Worm (Caenorhabditis elegans) whole organism, L2 larva: ENCODE measurements around the gene fbxa-106.

Experiments
- C34F6.9 ChIP-seq: fragments of 150-350 bp; optimal IDR thresholded peaks from 2 replicates; lab custom pipeline; 2014; ENCODE audit warnings: missing biosample characterization, missing genetic modification characterization
- Y55F3AM.14 ChIP-seq: fragments of 200-800 bp; sonication (Bioruptor generic); optimal IDR thresholded peaks from 2 replicates; lab custom pipeline; 2018; ENCODE audit warnings: mild to moderate bottlenecking, missing genetic modification characterization, missing compliant biosample characterization
- ZK546.5 ChIP-seq: sonication (generic microtip); optimal IDR thresholded peaks from 2 replicates; lab custom pipeline; 2017; ENCODE audit warnings: missing biosample characterization, missing genetic modification characterization
- alr-1 ChIP-seq: fragments of 150-350 bp; optimal IDR thresholded peaks from 2 replicates; lab custom pipeline; 2014; ENCODE audit warnings: missing biosample characterization, missing genetic modification characterization
- aly-2 ChIP-seq: fragments of 150-350 bp; optimal IDR thresholded peaks from 2 replicates; lab custom pipeline; 2014; ENCODE audit warnings: missing biosample characterization, missing genetic modification characterization
- ama-1 ChIP-seq: fragments of 150-350 bp; optimal IDR thresholded peaks from 2 replicates; lab custom pipeline; 2018; ENCODE audit warnings: inconsistent platforms
- blmp-1 ChIP-seq: sonication (generic microtip); optimal IDR thresholded peaks from 2 replicates; lab custom pipeline; 2017; ENCODE audit warnings: missing genetic modification characterization, mild to moderate bottlenecking, missing compliant biosample characterization, antibody characterized with exemption, moderate library complexity; ENCODE audit not compliant: insufficient read depth
- ceh-16 ChIP-seq: fragments of 150-350 bp; optimal IDR thresholded peaks from 2 replicates; lab custom pipeline; 2014; ENCODE audit warnings: missing biosample characterization, missing genetic modification characterization
- ceh-82 ChIP-seq: fragments of 150-350 bp; optimal IDR thresholded peaks from 2 replicates; lab custom pipeline; 2014; ENCODE audit warnings: missing biosample characterization, missing genetic modification characterization
- crh-2 ChIP-seq: sonication (generic microtip); optimal IDR thresholded peaks from 2 replicates; lab custom pipeline; 2017; ENCODE audit warnings: missing biosample characterization, missing genetic modification characterization
- egl-27 ChIP-seq: sonication (generic microtip); optimal IDR thresholded peaks from 3 replicates; lab custom pipeline; 2017; ENCODE audit warnings: missing biosample characterization, missing genetic modification reagents, missing genetic modification characterization
- elt-1 ChIP-seq: fragments of 150-350 bp; optimal IDR thresholded peaks from 2 replicates; lab custom pipeline; 2014; ENCODE audit warnings: missing biosample characterization, missing genetic modification characterization
- elt-3 ChIP-seq: sonication (generic microtip); optimal IDR thresholded peaks from 2 replicates; lab custom pipeline; 2017; ENCODE audit warnings: missing biosample characterization, missing genetic modification characterization
- fos-1 ChIP-seq: fragments of 150-350 bp; optimal IDR thresholded peaks from 2 replicates; lab custom pipeline; 2014; ENCODE audit warnings: missing biosample characterization, missing genetic modification characterization
- lin-11 ChIP-seq: fragments of 150-350 bp; sonication (generic microtip); optimal IDR thresholded peaks from 2 replicates; lab custom pipeline; 2014; ENCODE audit warnings: missing biosample characterization, missing genetic modification characterization, inconsistent platforms, mixed read lengths
- lin-13 ChIP-seq: fragments of 150-350 bp; optimal IDR thresholded peaks from 2 replicates; lab custom pipeline; 2014; ENCODE audit warnings: missing biosample characterization, missing genetic modification reagents, missing genetic modification characterization
- lin-39 ChIP-seq: fragments of 150-350 bp; optimal IDR thresholded peaks from 2 replicates; lab custom pipeline; 2014; ENCODE audit warnings: missing biosample characterization, missing genetic modification reagents, missing genetic modification characterization
- mab-5 ChIP-seq: fragments of 150-350 bp; optimal IDR thresholded peaks from 2 replicates; lab custom pipeline; 2014; ENCODE audit warnings: missing biosample characterization, missing genetic modification characterization
- mbf-1 ChIP-seq: sonication (generic microtip); optimal IDR thresholded peaks from 2 replicates; lab custom pipeline; 2017; ENCODE audit warnings: missing biosample characterization, missing genetic modification characterization
- mdl-1 ChIP-seq, 2 experiments: fragments of 150-350 bp in 1 of 2; sonication (generic microtip) in 1 of 2; optimal IDR thresholded peaks; 2 replicates each; lab custom pipeline; 2017; ENCODE audit warnings: missing biosample characterization in 2 of 2, missing genetic modification characterization in 2 of 2
- nhr-10 ChIP-seq: sonication (generic microtip); optimal IDR thresholded peaks from 2 replicates; lab custom pipeline; 2017; ENCODE audit warnings: missing biosample characterization, missing genetic modification characterization
- nhr-11 ChIP-seq: fragments of 150-350 bp; optimal IDR thresholded peaks from 2 replicates; lab custom pipeline; 2014; ENCODE audit warnings: missing biosample characterization, missing genetic modification characterization
- nhr-12 ChIP-seq: fragments of 150-350 bp; optimal IDR thresholded peaks from 2 replicates; lab custom pipeline; 2014; ENCODE audit warnings: missing biosample characterization, missing genetic modification characterization
- nhr-129 ChIP-seq: fragments of 150-350 bp; optimal IDR thresholded peaks from 2 replicates; lab custom pipeline; 2014; ENCODE audit warnings: missing biosample characterization, missing genetic modification characterization
- nhr-23 ChIP-seq: fragments of 150-350 bp; optimal IDR thresholded peaks from 2 replicates; lab custom pipeline; 2014; ENCODE audit warnings: missing biosample characterization, missing genetic modification reagents, missing genetic modification characterization
- nhr-237 ChIP-seq: fragments of 150-350 bp; optimal IDR thresholded peaks from 2 replicates; lab custom pipeline; 2014; ENCODE audit warnings: missing biosample characterization, missing genetic modification characterization
- nhr-25 ChIP-seq: fragments of 150-350 bp; sonication (generic microtip); optimal IDR thresholded peaks from 3 replicates; lab custom pipeline; 2014; ENCODE audit warnings: missing biosample characterization, missing genetic modification characterization
- peb-1 ChIP-seq: fragments of 150-350 bp; optimal IDR thresholded peaks from 2 replicates; lab custom pipeline; 2014; ENCODE audit warnings: missing biosample characterization, missing genetic modification characterization
- sem-4 ChIP-seq: fragments of 150-350 bp; optimal IDR thresholded peaks from 2 replicates; lab custom pipeline; 2014; ENCODE audit warnings: missing biosample characterization, missing genetic modification reagents, missing genetic modification characterization
- skn-1 ChIP-seq: sonication (generic microtip); optimal IDR thresholded peaks from 2 replicates; lab custom pipeline; 2017; ENCODE audit warnings: missing biosample characterization, missing genetic modification characterization
- sma-3 ChIP-seq: sonication (generic microtip); optimal IDR thresholded peaks from 2 replicates; lab custom pipeline; 2016; ENCODE audit warnings: missing genetic modification reagents, missing genetic modification characterization, missing compliant biosample characterization
- sma-9 ChIP-seq, 2 experiments: fragments of 150-350 bp in 1 of 2; sonication (generic microtip) in 1 of 2; optimal IDR thresholded peaks; 2 replicates each; lab custom pipeline; 2014 to 2016; ENCODE audit warnings: missing genetic modification characterization in 2 of 2, mild to moderate bottlenecking in 1 of 2, missing biosample characterization in 1 of 2, missing compliant biosample characterization in 1 of 2, missing genetic modification reagents in 1 of 2, moderate library complexity in 1 of 2
- unc-39 ChIP-seq: fragments of 150-350 bp; optimal IDR thresholded peaks from 2 replicates; lab custom pipeline; 2014; ENCODE audit warnings: missing biosample characterization, missing genetic modification characterization
- unc-55 ChIP-seq: fragments of 150-350 bp; sonication (generic microtip); optimal IDR thresholded peaks from 3 replicates; lab custom pipeline; 2014; ENCODE audit warnings: missing biosample characterization, missing genetic modification reagents, missing genetic modification characterization
- unc-62 ChIP-seq: fragments of 150-350 bp; optimal IDR thresholded peaks from 2 replicates; lab custom pipeline; 2014; ENCODE audit warnings: missing biosample characterization, missing genetic modification reagents, missing genetic modification characterization
- zag-1 ChIP-seq: fragments of 150-350 bp; optimal IDR thresholded peaks from 2 replicates; lab custom pipeline; 2014; ENCODE audit warnings: missing biosample characterization, missing genetic modification characterization
- ztf-11 ChIP-seq: sonication (generic microtip); optimal IDR thresholded peaks from 2 replicates; lab custom pipeline; 2017; ENCODE audit warnings: missing biosample characterization, missing genetic modification characterization
- ztf-4 ChIP-seq: fragments of 150-350 bp; optimal IDR thresholded peaks from 2 replicates; lab custom pipeline; 2014; ENCODE audit warnings: missing biosample characterization, missing genetic modification characterization

The fbxa-106 gene

ce11 chrV:18127192-18127591 is 42.2 kb upstream of the fbxa-106 start, which contains the start of gene fbxa-211:
Gene fbxa-211 (plus strand): TSS chrV:18127519.
- TF ChIP-seq nhr-129 (tag; lab: Kevin White, UChicago) (no peak), blmp-1 (no peak), ceh-82 (no peak), Y55F3AM.14 (no peak), nhr-11 (tag; lab: Kevin White, UChicago) (no peak), nhr-23 (no peak), ztf-4 (tag; lab: Kevin White, UChicago) (no peak), nhr-12 (tag; lab: Kevin White, UChicago) (no peak), mdl-1 (tag; optimal IDR thresholded peaks at IDR 0.05; lab: Kevin White, UChicago) (no peak), elt-3 (no peak), lin-11 (tag; lab: Kevin White, UChicago) (no peak), ZK546.5 (no peak), sma-9 (GFP tag; optimal IDR thresholded peaks at IDR 0.05; lab: Kevin White, UChicago) (no peak), sma-9 (tag; optimal IDR thresholded peaks at IDR 0.05; lab: Kevin White, UChicago) (no peak)
- TF ChIP-seq, all 48 proteins: peak for 0

DNA sequence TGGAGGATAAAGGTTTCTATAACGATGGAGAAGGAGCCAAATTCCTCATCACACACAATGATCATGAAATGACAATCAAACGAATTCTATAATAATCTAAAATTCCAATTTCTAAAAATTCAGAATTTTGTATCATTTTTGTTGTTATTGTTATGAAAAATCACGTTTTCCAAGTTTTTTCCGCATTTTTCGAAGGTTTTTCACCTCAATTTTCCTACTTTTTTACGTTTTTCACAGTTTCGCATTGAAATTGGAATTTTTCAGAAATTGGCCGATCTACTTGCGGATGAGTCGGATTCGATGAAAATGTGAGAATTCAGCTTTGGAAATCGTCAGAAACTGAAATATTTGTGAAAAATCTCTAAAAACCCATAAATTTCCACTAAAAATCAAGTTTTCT is 40.1 kb upstream of the fbxa-106 start, which contains the start of gene fbxa-210:
TSS of gene fbxa-210 (plus strand) at position 301 of the 400 bp plus-strand sequence.
- TF ChIP-seq nhr-12 (tag; lab: Kevin White, UChicago) (no peak), zag-1 (no peak), skn-1 (tag; lab: Kevin White, UChicago) (no peak), mbf-1 (tag; lab: Kevin White, UChicago) (no peak), mab-5 (tag; lab: Kevin White, UChicago) (no peak), Y55F3AM.14 (no peak), sma-3 (no peak), lin-39 (no peak), ceh-82 (no peak), elt-1 (tag; lab: Kevin White, UChicago) (no peak), peb-1 (no peak), ceh-16 (tag; lab: Kevin White, UChicago) (no peak), C34F6.9 (tag; lab: Kevin White, UChicago) (no peak), sma-9 (GFP tag; optimal IDR thresholded peaks at IDR 0.05; lab: Kevin White, UChicago) (no peak), sma-9 (tag; optimal IDR thresholded peaks at IDR 0.05; lab: Kevin White, UChicago) (no peak), unc-39 (tag; lab: Kevin White, UChicago) (no peak), fos-1 (no peak), nhr-23 (no peak), nhr-10 (tag; lab: Kevin White, UChicago) (no peak), elt-3 (no peak), lin-13 (GFP tag; lab: Kevin White, UChicago) (no peak)

DNA sequence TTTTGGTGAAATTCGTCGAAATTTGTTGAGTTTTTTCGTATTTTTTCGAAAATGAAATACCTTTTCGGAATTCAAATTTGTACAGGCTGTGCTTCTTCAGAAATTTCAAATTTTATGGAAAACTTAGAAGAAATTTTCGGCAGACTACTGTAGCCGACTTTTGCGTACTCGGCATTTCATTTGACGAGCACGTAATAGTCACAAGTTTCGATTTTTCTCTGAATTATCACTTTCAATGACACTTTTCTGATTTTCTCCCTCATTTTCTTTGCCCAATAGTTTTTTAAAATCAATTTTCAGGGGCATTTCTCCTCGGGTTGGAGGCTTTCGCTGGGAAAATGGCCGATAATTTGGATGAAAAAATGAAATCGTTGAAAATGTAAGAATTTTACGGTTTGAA is 38.6 kb upstream of the fbxa-106 start, which contains the start of gene fbxa-107:
TSS of gene fbxa-107 (plus strand) at position 301 of the 400 bp plus-strand sequence.
- TF ChIP-seq lin-11 (tag; lab: Kevin White, UChicago) (no peak), nhr-10 (tag; lab: Kevin White, UChicago) (no peak), aly-2 (tag; lab: Kevin White, UChicago) (no peak), ztf-11 (tag; lab: Kevin White, UChicago) (no peak), nhr-25 (tag; lab: Kevin White, UChicago) (no peak), zag-1 (no peak), alr-1 (tag; lab: Kevin White, UChicago) (no peak)
- TF ChIP-seq, all 48 proteins: peak for 0

DNA sequence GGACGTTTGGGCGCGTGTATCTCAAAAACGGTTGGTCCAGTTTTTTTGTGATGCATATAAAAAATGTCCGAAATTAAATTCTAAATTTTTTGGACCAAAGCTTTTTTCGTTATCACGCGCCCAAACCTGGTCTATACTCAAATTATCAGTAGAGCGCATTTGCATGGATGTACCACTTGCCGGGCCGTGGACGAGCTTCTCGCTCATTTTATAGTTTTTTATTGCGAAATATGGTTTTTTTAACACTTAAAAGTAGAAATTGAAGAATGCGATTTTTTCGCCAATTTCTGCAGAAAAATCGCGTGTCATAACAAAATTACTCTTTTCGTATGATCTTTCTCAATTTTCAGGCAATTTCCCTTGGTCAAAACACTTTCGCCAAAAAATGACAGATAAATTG is 30.1 kb upstream of the fbxa-106 start:
- peak; percentile 45 for TF ChIP-seq unc-55 (GFP tag; lab: Kevin White, UChicago)

ce11 chrV:18109449-18109848 is 24.4 kb upstream of the fbxa-106 start:
- no peak for TF ChIP-seq elt-3
- TF ChIP-seq lin-39 = no peak
- TF ChIP-seq crh-2 = no peak
- no peak for TF ChIP-seq nhr-25 (tag; lab: Kevin White, UChicago)
- TF ChIP-seq nhr-237 (tag; lab: Kevin White, UChicago) = no peak
- TF ChIP-seq unc-39 (tag; lab: Kevin White, UChicago) = no peak
- TF ChIP-seq nhr-129 (tag; lab: Kevin White, UChicago) = no peak
- no peak for TF ChIP-seq egl-27 (tag; lab: Kevin White, UChicago)
- no peak for TF ChIP-seq ceh-82
- TF ChIP-seq sem-4 (tag; lab: Kevin White, UChicago) = no peak
- no peak for TF ChIP-seq unc-62 (GFP tag; lab: Kevin White, UChicago)
- no peak for TF ChIP-seq ztf-11 (tag; lab: Kevin White, UChicago)
- TF ChIP-seq ama-1 (lab: Kevin White, UChicago) = no peak
- TF ChIP-seq ZK546.5 = no peak
- no peak for TF ChIP-seq mdl-1 (tag; optimal IDR thresholded peaks at IDR 0.05; lab: Kevin White, UChicago)
- TF ChIP-seq, all 48 proteins: peak for 0
